Worm (Caenorhabditis elegans): ENCODE data around the gene Y38F1A.4.

- TF ChIP-seq sem-2 (GFP tag; optimal IDR thresholded peaks at IDR 0.05) (no peak), unc-62 (GFP tag; optimal IDR thresholded peaks at IDR 0.05) (no peak), ces-1 (GFP tag; optimal IDR thresholded peaks at IDR 0.05) (no peak), pha-4 (tag; optimal IDR thresholded peaks at IDR 0.05) (no peak), mab-5 (tag; optimal IDR thresholded peaks at IDR 0.05) (no peak), ceh-39 (tag; optimal IDR thresholded peaks at IDR 0.05) (no peak), lsy-2 (tag; optimal IDR thresholded peaks at IDR 0.05) (no peak)
Measured at ce11 chrII:12921478-12921877, 48.0 kb downstream of the Y38F1A.4 start.
